3 fruit fly cellular contexts compared by ENCODE assay signal in genomic region chr2L:11326373-11326772, dm6.
TF ChIP-seq lines count a peak whose summit lies in the region.

No protein-coding gene starts in this region.

TF ChIP-seq in whole organism, embryonic, 481 proteins besides CTCF, POLR2A, EP300 and RAD21 (continued from another document and continues in another):
- TF ChIP-seq sna (GFP tag; IDR thresholded peaks at IDR 0.05; lab: Robert Waterston, UW; ENCODE audit: partially characterized antibody): no peak
- TF ChIP-seq Fer1 (GFP tag; optimal IDR thresholded peaks at IDR 0.05; lab: Kevin White, UChicago): no peak
- TF ChIP-seq bigmax (GFP tag; optimal IDR thresholded peaks at IDR 0.05; lab: Kevin White, UChicago): no peak
- no peak for TF ChIP-seq CG10565 (GFP tag; optimal IDR thresholded peaks at IDR 0.05; lab: Kevin White, UChicago)
- no peak for TF ChIP-seq Sox102F (GFP tag; optimal IDR thresholded peaks at IDR 0.05; lab: Kevin White, UChicago)
- TF ChIP-seq D19B (GFP tag; optimal IDR thresholded peaks at IDR 0.05; lab: Kevin White, UChicago): no peak
- no peak for TF ChIP-seq Lhr (GFP tag; optimal IDR thresholded peaks at IDR 0.05; lab: Kevin White, UChicago)
- TF ChIP-seq ttk (GFP tag; IDR thresholded peaks at IDR 0.05; lab: Robert Waterston, UW): no peak
- TF ChIP-seq Opbp (GFP tag; IDR thresholded peaks at IDR 0.05; lab: Robert Waterston, UW; ENCODE audit: partially characterized antibody): no peak
- no peak for TF ChIP-seq CG1529 (GFP tag; optimal IDR thresholded peaks at IDR 0.05; lab: Kevin White, UChicago)
- peak; percentile 65 for TF ChIP-seq CG8765 (GFP tag; IDR thresholded peaks at IDR 0.05; lab: Robert Waterston, UW)
- no peak for TF ChIP-seq CG6683 (GFP tag; optimal IDR thresholded peaks at IDR 0.05; lab: Kevin White, UChicago)
- TF ChIP-seq CG7556 (GFP tag; optimal IDR thresholded peaks at IDR 0.05; lab: Kevin White, UChicago): no peak
- no peak for TF ChIP-seq CG17912 (GFP tag; optimal IDR thresholded peaks at IDR 0.05; lab: Kevin White, UChicago)
- no peak for TF ChIP-seq CG7786 (GFP tag; optimal IDR thresholded peaks at IDR 0.05; lab: Kevin White, UChicago)
- no peak for TF ChIP-seq CG12236 (GFP tag; optimal IDR thresholded peaks at IDR 0.05; lab: Kevin White, UChicago)
- TF ChIP-seq Elba2 (GFP tag; optimal IDR thresholded peaks at IDR 0.05; lab: Kevin White, UChicago): no peak
- no peak for TF ChIP-seq MESR4 (GFP tag; optimal IDR thresholded peaks at IDR 0.05; lab: Kevin White, UChicago)
- TF ChIP-seq tll (GFP tag; optimal IDR thresholded peaks at IDR 0.05; lab: Kevin White, UChicago): no peak
- no peak for TF ChIP-seq emc (GFP tag; optimal IDR thresholded peaks at IDR 0.05; lab: Kevin White, UChicago)
- TF ChIP-seq Dad (GFP tag; optimal IDR thresholded peaks at IDR 0.05; lab: Kevin White, UChicago): no peak
- TF ChIP-seq CG16863 (GFP tag; optimal IDR thresholded peaks at IDR 0.05; lab: Kevin White, UChicago): no peak
- TF ChIP-seq CG8388 (GFP tag; optimal IDR thresholded peaks at IDR 0.05; lab: Kevin White, UChicago): no peak
- no peak for TF ChIP-seq NC2β (GFP tag; optimal IDR thresholded peaks at IDR 0.05; lab: Kevin White, UChicago)
- peak; percentile 35 for TF ChIP-seq CG4424 (GFP tag; optimal IDR thresholded peaks at IDR 0.05; lab: Kevin White, UChicago)
- no peak for TF ChIP-seq bcd (GFP tag; optimal IDR thresholded peaks at IDR 0.05; lab: Kevin White, UChicago)
- TF ChIP-seq luna (GFP tag; optimal IDR thresholded peaks at IDR 0.05; lab: Kevin White, UChicago): no peak
- no peak for TF ChIP-seq CG4707 (GFP tag; optimal IDR thresholded peaks at IDR 0.05; lab: Kevin White, UChicago)
- peak; percentile 11 for TF ChIP-seq D19A (tag; optimal IDR thresholded peaks at IDR 0.05; lab: Kevin White, UChicago)
- TF ChIP-seq NFAT (GFP tag; IDR thresholded peaks at IDR 0.05; lab: Robert Waterston, UW): no peak
- TF ChIP-seq caup (GFP tag; optimal IDR thresholded peaks at IDR 0.05; lab: Kevin White, UChicago; ENCODE audit: severe bottlenecking): no peak
- TF ChIP-seq ash1 (GFP tag; optimal IDR thresholded peaks at IDR 0.05; lab: Kevin White, UChicago): no peak
- TF ChIP-seq CG1603 (tag; optimal IDR thresholded peaks at IDR 0.05; lab: Kevin White, UChicago): no peak
- no peak for TF ChIP-seq dmrt99B (tag; optimal IDR thresholded peaks at IDR 0.05; lab: Kevin White, UChicago)
- peak; percentile 42; the same call in 1 of the 2 replicates for TF ChIP-seq Rx (GFP tag; IDR thresholded peaks at IDR 0.05; lab: Robert Waterston, UW)
- TF ChIP-seq H2.0 (GFP tag; IDR thresholded peaks at IDR 0.05; lab: Robert Waterston, UW): no peak
- TF ChIP-seq croc (GFP tag; conservative IDR thresholded peaks at IDR 0.05; lab: Robert Waterston, UW): peak; percentile 54
- TF ChIP-seq CG2202 (tag; optimal IDR thresholded peaks at IDR 0.05; lab: Kevin White, UChicago): no peak
- no peak for TF ChIP-seq pzg (GFP tag; optimal IDR thresholded peaks at IDR 0.05; lab: Kevin White, UChicago)
- TF ChIP-seq Pdp1 (GFP tag; optimal IDR thresholded peaks at IDR 0.05; lab: Kevin White, UChicago): peak in 1 of 2 experiments; percentile 5
- no peak for TF ChIP-seq HLHmδ (GFP tag; optimal IDR thresholded peaks at IDR 0.05; lab: Kevin White, UChicago)
- no peak for TF ChIP-seq slp2 (GFP tag; optimal IDR thresholded peaks at IDR 0.05; lab: Kevin White, UChicago)
- peak; percentile 6; the same call in 1 of the 2 replicates for TF ChIP-seq Gsc (GFP tag; IDR thresholded peaks at IDR 0.05; lab: Robert Waterston, UW)
- TF ChIP-seq CG4854 (GFP tag; optimal IDR thresholded peaks at IDR 0.05; lab: Kevin White, UChicago): no peak
- TF ChIP-seq CG8478 (optimal IDR thresholded peaks at IDR 0.05; lab: Kevin White, UChicago): no peak

TF ChIP-seq in whole organism, prepupa, 60 proteins besides CTCF, POLR2A, EP300 and RAD21 (continued from another document):
- TF ChIP-seq CG8119 (GFP tag; IDR thresholded peaks at IDR 0.05; lab: Robert Waterston, UW) (no peak), Sox14 (GFP tag; optimal IDR thresholded peaks at IDR 0.05; lab: Kevin White, UChicago) (no peak), CG8632 (GFP tag; optimal IDR thresholded peaks at IDR 0.05; lab: Kevin White, UChicago) (no peak), CG6163 (GFP tag; IDR thresholded peaks at IDR 0.05; lab: Robert Waterston, UW) (peak; percentile 83), acj6 (GFP tag; optimal IDR thresholded peaks at IDR 0.05; lab: Kevin White, UChicago) (peak; percentile 16), Ets96B (tag; optimal IDR thresholded peaks at IDR 0.05; lab: Kevin White, UChicago) (peak; percentile 46), topi (GFP tag; optimal IDR thresholded peaks at IDR 0.05; lab: Kevin White, UChicago) (peak; percentile 60), fkh (GFP tag; optimal IDR thresholded peaks at IDR 0.05; lab: Kevin White, UChicago) (no peak), CG15336 (GFP tag; IDR thresholded peaks at IDR 0.05; lab: Robert Waterston, UW) (no peak), achi (GFP tag; optimal IDR thresholded peaks at IDR 0.05; lab: Kevin White, UChicago) (peak; percentile 52), CG6808 (GFP tag; optimal IDR thresholded peaks at IDR 0.05; lab: Kevin White, UChicago) (peak; percentile 25), dac (GFP tag; optimal IDR thresholded peaks at IDR 0.05; lab: Kevin White, UChicago) (no peak), Sox15 (GFP tag; optimal IDR thresholded peaks at IDR 0.05; lab: Kevin White, UChicago) (peak; percentile 11), CG10631 (GFP tag; optimal IDR thresholded peaks at IDR 0.05; lab: Kevin White, UChicago) (no peak), Eip93F (GFP tag; optimal IDR thresholded peaks at IDR 0.05; lab: Kevin White, UChicago) (no peak), CG7368 (GFP tag; optimal IDR thresholded peaks at IDR 0.05; lab: Kevin White, UChicago) (peak; percentile 16), Hr39 (GFP tag; optimal IDR thresholded peaks at IDR 0.05; lab: Kevin White, UChicago) (no peak), Smox (GFP tag; optimal IDR thresholded peaks at IDR 0.05; lab: Kevin White, UChicago) (no peak), ss (GFP tag; optimal IDR thresholded peaks at IDR 0.05; lab: Kevin White, UChicago) (peak in 1 of 2 experiments; percentile 39), CG31627 (GFP tag; optimal IDR thresholded peaks at IDR 0.05; lab: Kevin White, UChicago) (no peak), CG16779 (tag; optimal IDR thresholded peaks at IDR 0.05; lab: Kevin White, UChicago) (no peak), pdm3 (GFP tag; optimal IDR thresholded peaks at IDR 0.05; lab: Kevin White, UChicago) (no peak), eg (GFP tag; IDR thresholded peaks at IDR 0.05; lab: Robert Waterston, UW) (no peak), CG34406 (GFP tag; optimal IDR thresholded peaks at IDR 0.05; lab: Kevin White, UChicago) (peak; percentile 15), CG9139 (GFP tag; optimal IDR thresholded peaks at IDR 0.05; lab: Kevin White, UChicago) (no peak), CG11902 (GFP tag; optimal IDR thresholded peaks at IDR 0.05; lab: Kevin White, UChicago) (peak; percentile 69), Hr4 (GFP tag; optimal IDR thresholded peaks at IDR 0.05; lab: Kevin White, UChicago) (no peak), Hr38 (GFP tag; optimal IDR thresholded peaks at IDR 0.05; lab: Kevin White, UChicago) (no peak), Blimp-1 (GFP tag; optimal IDR thresholded peaks at IDR 0.05; lab: Kevin White, UChicago) (no peak), Sox102F (GFP tag; optimal IDR thresholded peaks at IDR 0.05; lab: Kevin White, UChicago) (no peak), CG6792 (GFP tag; optimal IDR thresholded peaks at IDR 0.05; lab: Kevin White, UChicago) (peak; percentile 41), Eip78C (GFP tag; lab: Kevin White, UChicago) (peak; percentile 84), CG3919 (GFP tag; optimal IDR thresholded peaks at IDR 0.05; lab: Kevin White, UChicago) (peak; percentile 58), spab (GFP tag; optimal IDR thresholded peaks at IDR 0.05; lab: Kevin White, UChicago) (peak; percentile 35), esn (GFP tag; optimal IDR thresholded peaks at IDR 0.05; lab: Kevin White, UChicago) (no peak)

TF ChIP-seq in whole organism, wandering third instar larva, 38 proteins besides CTCF, POLR2A, EP300 and RAD21 (continued from another document):
- no peak for TF ChIP-seq Abd-B (GFP tag; optimal IDR thresholded peaks at IDR 0.05; lab: Kevin White, UChicago)
- no peak for TF ChIP-seq Vsx2 (GFP tag; optimal IDR thresholded peaks at IDR 0.05; lab: Kevin White, UChicago; ENCODE audit: partially characterized antibody)
- no peak for TF ChIP-seq Hr78 (GFP tag; optimal IDR thresholded peaks at IDR 0.05; lab: Kevin White, UChicago)
- peak; percentile 49 for TF ChIP-seq psq (GFP tag; optimal IDR thresholded peaks at IDR 0.05; lab: Kevin White, UChicago)
- TF ChIP-seq foxo (GFP tag; optimal IDR thresholded peaks at IDR 0.05; lab: Kevin White, UChicago): peak in 1 of 2 experiments; percentile 80
- TF ChIP-seq br (GFP tag; optimal IDR thresholded peaks at IDR 0.05; lab: Kevin White, UChicago): no peak
